Worm (Caenorhabditis elegans): ENCODE measurements around the gene F09G8.7.

Gene F09G8.7

ce11 chrIII:8224769-8225168 is 43.4 kb downstream of the F09G8.7 start, which contains the start of gene mob-4:
Gene mob-4 (plus strand): TSS chrIII:8225097.
- no peak for TF ChIP-seq zip-8 (tag; optimal IDR thresholded peaks at IDR 0.05)
- TF ChIP-seq ham-2 (GFP tag; optimal IDR thresholded peaks at IDR 0.05): no peak
- no peak for TF ChIP-seq mab-5 (tag; optimal IDR thresholded peaks at IDR 0.05)
- TF ChIP-seq tbx-8 (GFP tag; optimal IDR thresholded peaks at IDR 0.05): no peak
- TF ChIP-seq unc-120 (tag; optimal IDR thresholded peaks at IDR 0.05; ENCODE audit: poor library complexity, severe bottlenecking): no peak
- no peak for TF ChIP-seq mep-1 (tag; optimal IDR thresholded peaks at IDR 0.05)
- TF ChIP-seq lsy-2 (tag; optimal IDR thresholded peaks at IDR 0.05): no peak
- no peak for TF ChIP-seq elt-1 (tag; optimal IDR thresholded peaks at IDR 0.05; ENCODE audit: borderline replicate concordance, insufficient read depth)
- TF ChIP-seq ces-1 (GFP tag; optimal IDR thresholded peaks at IDR 0.05): no peak
- no peak for TF ChIP-seq blmp-1 (tag; optimal IDR thresholded peaks at IDR 0.05)
- TF ChIP-seq nhr-76 (tag; optimal IDR thresholded peaks at IDR 0.05): no peak
- TF ChIP-seq snpc-4 (tag; optimal IDR thresholded peaks at IDR 0.05): no peak

DNA sequence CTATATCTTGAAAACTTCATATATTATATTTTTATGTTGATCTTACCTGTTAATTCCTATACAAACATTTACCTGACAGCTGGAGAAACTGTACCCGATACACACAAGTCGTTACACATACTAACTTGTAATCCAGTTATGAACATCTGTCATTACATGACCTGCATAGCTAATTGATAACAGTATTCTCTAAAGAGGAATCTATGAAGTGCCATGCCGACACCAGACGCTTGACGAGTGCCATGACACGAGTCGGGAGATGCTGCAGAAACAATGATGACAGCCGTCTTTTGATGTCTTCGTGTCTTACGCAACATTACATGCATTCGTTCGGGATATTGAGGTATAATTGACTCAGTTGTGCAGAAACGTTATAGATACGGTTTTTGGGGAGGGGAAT is 48.1 kb downstream of the F09G8.7 start:
- TF ChIP-seq ces-1 (GFP tag; optimal IDR thresholded peaks at IDR 0.05) (no peak), mab-5 (tag; optimal IDR thresholded peaks at IDR 0.05) (no peak), zip-8 (tag; optimal IDR thresholded peaks at IDR 0.05) (peak; percentile 27), nhr-2 (tag; optimal IDR thresholded peaks at IDR 0.05) (peak; percentile 31)

Measured in whole organism, mixed stage, embryonic.